Worm (Caenorhabditis elegans): ENCODE results near the gene F45G2.9.

DNA sequence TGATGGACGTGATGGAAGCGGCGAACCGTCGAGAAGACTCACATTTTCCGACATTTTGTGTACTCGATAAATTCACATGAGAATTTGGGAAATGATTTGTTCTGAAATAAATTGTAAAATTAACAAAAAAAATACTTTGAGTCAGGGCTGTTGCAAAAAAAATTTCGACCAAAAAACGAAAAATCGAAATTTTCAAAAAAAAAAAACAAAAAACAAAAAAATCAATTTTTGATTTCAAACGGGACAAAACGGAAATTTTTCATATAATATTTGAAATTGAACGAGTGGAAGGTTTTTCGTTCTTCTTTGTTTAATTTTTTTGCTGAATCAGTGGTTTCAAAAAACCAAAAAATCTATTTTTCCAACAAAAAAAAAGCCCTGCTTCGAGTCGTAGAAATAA lies 18.5 kb upstream of the F45G2.9 start, which contains the start of gene cua-1:
- no peak for TF ChIP-seq nhr-85 (tag)
- TF ChIP-seq nhr-71 (tag; optimal IDR thresholded peaks at IDR 0.05), result no peak
- TF ChIP-seq unc-130 (tag; optimal IDR thresholded peaks at IDR 0.05), result no peak
- TF ChIP-seq lin-15B (tag; optimal IDR thresholded peaks at IDR 0.05), result no peak
- no peak for TF ChIP-seq alr-1 (tag; optimal IDR thresholded peaks at IDR 0.05; ENCODE audit: borderline replicate concordance)
- TF ChIP-seq nhr-76 (tag; optimal IDR thresholded peaks at IDR 0.05), result no peak

Measured in whole organism, L1 larva.